Worm (Caenorhabditis elegans): ENCODE results near the gene R04B3.2.

ce11 chrX:2497816-2498215, 24.3 kb upstream of the R04B3.2 start:
- TF ChIP-seq elt-2 (tag; optimal IDR thresholded peaks at IDR 0.05) (no peak), zag-1 (tag; optimal IDR thresholded peaks at IDR 0.05) (no peak), tbx-2 (tag; optimal IDR thresholded peaks at IDR 0.05) (no peak), snpc-4 (tag; optimal IDR thresholded peaks at IDR 0.05) (no peak), nhr-237 (tag; optimal IDR thresholded peaks at IDR 0.05) (no peak), sptf-1 (tag; optimal IDR thresholded peaks at IDR 0.05) (no peak)
